Worm (Caenorhabditis elegans): Measurements from ENCODE around the gene F10A3.17.

ce11 chrV:16132215-16132614 is 27.3 kb downstream of the F10A3.17 start:
- TF ChIP-seq tbx-2 (tag; optimal IDR thresholded peaks at IDR 0.05) (no peak), lin-11 (tag; optimal IDR thresholded peaks at IDR 0.05) (no peak), ama-1 (optimal IDR thresholded peaks at IDR 0.05) (no peak), pha-4 (tag; optimal IDR thresholded peaks at IDR 0.05) (no peak), pha-2 (tag; optimal IDR thresholded peaks at IDR 0.05) (no peak), ceh-34 (tag; optimal IDR thresholded peaks at IDR 0.05) (no peak), sox-2 (GFP tag; IDR thresholded peaks at IDR 0.05) (no peak), Y22D7AL.16 (tag; optimal IDR thresholded peaks at IDR 0.05) (no peak)

All from whole organism, late embryonic.